Worm (Caenorhabditis elegans) whole organism, L4 larva: Measurements from ENCODE around the gene AC3.5.
A peak's percentile ranks its signal among the peaks of the same experiment; 100 is the strongest.

Source experiments
- F10B5.3 ChIP-seq: sonication (generic microtip); optimal IDR thresholded peaks from 2 replicates; lab custom pipeline; 2016; ENCODE audit warnings: mild to moderate bottlenecking, missing genetic modification characterization, missing compliant biosample characterization
- T20F7.1 ChIP-seq: fragments of 200-800 bp; sonication (Bioruptor generic); optimal IDR thresholded peaks from 2 replicates; lab custom pipeline; 2018; ENCODE audit warnings: mild to moderate bottlenecking, missing genetic modification characterization, missing compliant biosample characterization
- Y48G9A.11 ChIP-seq: fragments of 200-800 bp; sonication (Bioruptor generic); IDR thresholded peaks from 2 replicates; pipeline ENCODE4 v1.3.6; 2022; ENCODE audit warnings: missing genetic modification reagents, missing genetic modification characterization, missing compliant biosample characterization
- Y5F2A.4 ChIP-seq: fragments of 200-800 bp; sonication (Bioruptor generic); optimal IDR thresholded peaks from 2 replicates; lab custom pipeline; 2018; ENCODE audit warnings: mild to moderate bottlenecking, missing genetic modification characterization, missing compliant biosample characterization
- ZK546.5 ChIP-seq, 2 experiments: sonication (generic microtip); optimal IDR thresholded peaks; 2 replicates each; lab custom pipeline; 2017; ENCODE audit warnings: missing biosample characterization in 2 of 2, missing genetic modification characterization in 2 of 2
- aha-1 ChIP-seq: fragments of 150-350 bp; peaks from one replicate; lab custom pipeline; 2014; ENCODE audit warnings: missing biosample characterization, missing genetic modification characterization
- aly-2 ChIP-seq: sonication (generic microtip); optimal IDR thresholded peaks from 2 replicates; lab custom pipeline; 2018; ENCODE audit warnings: missing biosample characterization, missing genetic modification characterization
- attf-4 ChIP-seq: sonication (generic microtip); optimal IDR thresholded peaks from 3 replicates; lab custom pipeline; 2017; ENCODE audit warnings: missing biosample characterization, missing genetic modification characterization
- ceh-44 ChIP-seq: fragments of 200-800 bp; sonication (Bioruptor generic); IDR thresholded peaks from 2 replicates; pipeline ENCODE4 v1.3.6; 2022; ENCODE audit warnings: missing genetic modification reagents, missing genetic modification characterization, missing compliant biosample characterization
- cey-2 ChIP-seq: sonication (generic microtip); optimal IDR thresholded peaks from 3 replicates; lab custom pipeline; 2017; ENCODE audit warnings: missing genetic modification characterization, mild to moderate bottlenecking, missing compliant biosample characterization, antibody characterized with exemption, borderline replicate concordance; ENCODE audit not compliant: insufficient read depth
- daf-16 ChIP-seq, 3 experiments: sonication (generic microtip); optimal IDR thresholded peaks; 2 replicates each; lab custom pipeline; 2016 to 2017; ENCODE audit warnings: missing genetic modification characterization in 3 of 3, missing genetic modification reagents in 3 of 3, mild to moderate bottlenecking in 2 of 3, missing compliant biosample characterization in 2 of 3, missing biosample characterization in 1 of 3, moderate library complexity in 1 of 3
- daf-8 ChIP-seq: fragments of 200-800 bp; sonication (Bioruptor generic); IDR thresholded peaks from 2 replicates; pipeline ENCODE4 v1.3.6; 2022; ENCODE audit warnings: missing genetic modification characterization, missing compliant biosample characterization
- dmd-6 ChIP-seq: fragments of 200-800 bp; sonication (Bioruptor generic); IDR thresholded peaks from 2 replicates; pipeline ENCODE4 v1.3.6; 2022; ENCODE audit warnings: missing genetic modification reagents, missing genetic modification characterization, missing compliant biosample characterization
- dve-1 ChIP-seq: sonication (generic microtip); optimal IDR thresholded peaks from 2 replicates; lab custom pipeline; 2017; ENCODE audit warnings: antibody characterized with exemption, mild to moderate bottlenecking, missing genetic modification characterization, missing compliant biosample characterization; ENCODE audit not compliant: insufficient read depth
- fos-1 ChIP-seq: fragments of 150-350 bp; optimal IDR thresholded peaks from 2 replicates; lab custom pipeline; 2014; ENCODE audit warnings: missing biosample characterization, missing genetic modification characterization
- hif-1 ChIP-seq, 2 experiments: sonication (generic microtip); optimal IDR thresholded peaks; 2 replicates each; lab custom pipeline; 2016 to 2017; ENCODE audit warnings: missing compliant biosample characterization in 2 of 2, missing genetic modification characterization in 2 of 2, missing genetic modification reagents in 2 of 2, missing genotype in 2 of 2, mild to moderate bottlenecking in 1 of 2
- hlh-11 ChIP-seq: fragments of 200-800 bp; sonication (Bioruptor generic); optimal IDR thresholded peaks from 2 replicates; lab custom pipeline; 2018; ENCODE audit warnings: mild to moderate bottlenecking, missing genetic modification characterization, missing compliant biosample characterization
- hlh-30 ChIP-seq: sonication (generic microtip); optimal IDR thresholded peaks from 2 replicates; lab custom pipeline; 2017; ENCODE audit warnings: antibody characterized with exemption, mild to moderate bottlenecking, missing genetic modification characterization, missing compliant biosample characterization; ENCODE audit not compliant: insufficient read depth
- madf-5 ChIP-seq, 2 experiments: fragments of 200-800 bp; sonication (Bioruptor generic); IDR thresholded peaks; 2 replicates each; pipeline ENCODE4 v1.3.6; 2022; ENCODE audit warnings: missing compliant biosample characterization in 2 of 2, missing genetic modification characterization in 2 of 2
- mdl-1 ChIP-seq, 2 experiments: fragments of 150-350 bp in 1 of 2; sonication (generic microtip) in 1 of 2; optimal IDR thresholded peaks; 2 replicates each; lab custom pipeline; 2014 to 2017; ENCODE audit warnings: missing biosample characterization in 2 of 2, missing genetic modification characterization in 2 of 2
- mdt-29 ChIP-seq: fragments of 200-800 bp; sonication (Bioruptor generic); IDR thresholded peaks from 2 replicates; pipeline ENCODE4 v1.3.6; 2022; ENCODE audit warnings: missing genetic modification reagents, missing genetic modification characterization, missing compliant biosample characterization
- mep-1 ChIP-seq: fragments of 150-350 bp; sonication (generic microtip); optimal IDR thresholded peaks from 3 replicates; lab custom pipeline; 2014; ENCODE audit warnings: missing biosample characterization, missing genetic modification characterization
- mxl-3 ChIP-seq: fragments of 200-800 bp; sonication (Bioruptor generic); optimal IDR thresholded peaks from 2 replicates; lab custom pipeline; 2018; ENCODE audit warnings: mild to moderate bottlenecking, missing genetic modification characterization, missing compliant biosample characterization
- nhr-10 ChIP-seq: fragments of 150-350 bp; optimal IDR thresholded peaks from 2 replicates; lab custom pipeline; 2014; ENCODE audit warnings: missing biosample characterization, missing genetic modification characterization
- nhr-28 ChIP-seq: fragments of 150-350 bp; optimal IDR thresholded peaks from 2 replicates; lab custom pipeline; 2014; ENCODE audit warnings: missing biosample characterization, missing genetic modification characterization
- nhr-48 ChIP-seq: sonication (generic microtip); optimal IDR thresholded peaks from 2 replicates; lab custom pipeline; 2016; ENCODE audit warnings: mild to moderate bottlenecking, missing genetic modification characterization, missing compliant biosample characterization
- nhr-6 ChIP-seq: fragments of 150-350 bp; optimal IDR thresholded peaks from 2 replicates; lab custom pipeline; 2014; ENCODE audit warnings: missing biosample characterization, missing genetic modification characterization
- nhr-77 ChIP-seq: fragments of 150-350 bp; optimal IDR thresholded peaks from 2 replicates; lab custom pipeline; 2014; ENCODE audit warnings: missing biosample characterization, missing genetic modification characterization
- php-3 ChIP-seq: fragments of 200-800 bp; sonication (Bioruptor generic); IDR thresholded peaks from 2 replicates; pipeline ENCODE4 v1.3.6; 2022; ENCODE audit warnings: missing genetic modification reagents, missing genetic modification characterization, missing compliant biosample characterization
- pqm-1 ChIP-seq: sonication (generic microtip); optimal IDR thresholded peaks from 2 replicates; lab custom pipeline; 2017; ENCODE audit warnings: missing biosample characterization, missing genetic modification characterization
- snpc-4 ChIP-seq: fragments of 150-350 bp; optimal IDR thresholded peaks from 2 replicates; lab custom pipeline; 2014; ENCODE audit warnings: missing biosample characterization, missing genetic modification characterization
- tra-1 ChIP-seq: fragments of 200-800 bp; sonication (Bioruptor generic); IDR thresholded peaks from 2 replicates; pipeline ENCODE4 v1.3.6; 2022; ENCODE audit warnings: missing genetic modification reagents, missing genetic modification characterization, missing compliant biosample characterization
- unc-130 ChIP-seq: sonication (generic microtip); optimal IDR thresholded peaks from 2 replicates; lab custom pipeline; 2016; ENCODE audit warnings: missing genetic modification reagents, missing genetic modification characterization, missing compliant biosample characterization
- unc-62 ChIP-seq, 3 experiments: fragments of 150-350 bp in 1 of 3; sonication (generic microtip); optimal IDR thresholded peaks in 2 of 3; peaks in 1 of 3; 1 replicate in 1 of 3; 2 replicates in 2 of 3; lab custom pipeline; 2014 to 2017; ENCODE audit warnings: missing biosample characterization in 3 of 3, missing genetic modification characterization in 3 of 3, missing genetic modification reagents in 3 of 3, missing genotype in 1 of 3
- zfp-3 ChIP-seq: fragments of 200-800 bp; sonication (Bioruptor generic); conservative IDR thresholded peaks from 2 replicates; pipeline ENCODE4 v1.3.6; 2022; ENCODE audit warnings: missing genetic modification reagents, missing genetic modification characterization, missing compliant biosample characterization

AC3.5 gene

DNA sequence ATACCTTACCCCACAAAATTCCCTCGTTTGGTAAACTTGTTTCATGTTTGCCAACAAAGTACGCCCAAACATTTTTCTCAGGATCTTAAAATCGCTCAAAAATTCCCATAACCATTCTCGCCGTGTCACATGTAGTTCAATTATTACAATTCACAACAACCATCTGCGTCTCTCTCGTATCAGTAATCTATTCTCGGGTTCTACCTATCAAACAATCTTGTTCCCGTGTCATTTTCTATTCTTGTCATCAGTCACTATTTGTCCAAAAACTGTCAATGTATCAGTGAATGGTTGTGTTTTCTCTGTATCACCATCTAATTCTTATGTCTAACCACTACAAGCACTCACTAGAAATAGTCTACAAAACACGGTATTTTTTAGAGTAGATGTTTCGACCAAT lies 17.1 kb upstream of the AC3.5 start:
- TF ChIP-seq php-3, result 0 out of 2 replicates have a peak, but pooled peaks have one; percentile 33
- TF ChIP-seq hif-1 (tag; optimal IDR thresholded peaks at IDR 0.05; lab: Kevin White, UChicago), result peak in 1 of 2 experiments; percentile 45
- TF ChIP-seq nhr-77 (tag; lab: Kevin White, UChicago), result peak; percentile 65
- peak; percentile 86 for TF ChIP-seq hlh-11 (tag; lab: Kevin White, UChicago)
- peak; percentile 100 for TF ChIP-seq nhr-28 (tag; lab: Kevin White, UChicago)
- peak; percentile 74; the same call in 1 of the 2 replicates for TF ChIP-seq tra-1 (GFP tag; lab: Robert Waterston, UW)
- TF ChIP-seq pqm-1 (tag; lab: Kevin White, UChicago), result peak; percentile 38
- TF ChIP-seq F10B5.3 (tag; lab: Kevin White, UChicago), result no peak
- peak in 1 of 2 experiments; percentile 42 for TF ChIP-seq unc-62 (GFP tag; optimal IDR thresholded peaks at IDR 0.05 in 1 of 2; lab: Kevin White, UChicago)
- TF ChIP-seq unc-62 (tag; optimal IDR thresholded peaks at IDR 0.05; lab: Kevin White, UChicago), result no peak
- TF ChIP-seq T20F7.1, result peak; percentile 56
- TF ChIP-seq nhr-48, result peak; percentile 67
- no peak for TF ChIP-seq mdt-29
- no peak for TF ChIP-seq Y5F2A.4 (GFP tag; lab: Kevin White, UChicago)
- TF ChIP-seq aly-2, result no peak
- TF ChIP-seq daf-8, result no peak
- TF ChIP-seq cey-2 (tag; lab: Kevin White, UChicago), result peak; percentile 59
- TF ChIP-seq dmd-6 (GFP tag; lab: Robert Waterston, UW), result peak; percentile 95
- 0 out of 2 replicates have a peak, but pooled peaks have one; percentile 29 for TF ChIP-seq zfp-3 (GFP tag; lab: Robert Waterston, UW)
- peak; percentile 89 for TF ChIP-seq dve-1 (tag; lab: Kevin White, UChicago)
- TF ChIP-seq nhr-6, result peak; percentile 5
- TF ChIP-seq nhr-10, result peak; percentile 18
- TF ChIP-seq unc-130 (GFP tag; lab: Kevin White, UChicago), result no peak
- TF ChIP-seq mep-1 (tag; lab: Kevin White, UChicago), result peak; percentile 33
- TF ChIP-seq madf-5 (GFP tag; IDR thresholded peaks at IDR 0.05; lab: Robert Waterston, UW), result no peak
- no peak for TF ChIP-seq ZK546.5 (tag; optimal IDR thresholded peaks at IDR 0.05; lab: Kevin White, UChicago)
- peak; percentile 72 for TF ChIP-seq mxl-3 (GFP tag; lab: Kevin White, UChicago)
- TF ChIP-seq Y48G9A.11, result no peak
- peak; percentile 82 for TF ChIP-seq hlh-30 (tag; lab: Kevin White, UChicago)
- peak; percentile 1 for TF ChIP-seq aha-1 (tag; lab: Kevin White, UChicago)
- no peak for TF ChIP-seq daf-16 (GFP tag; optimal IDR thresholded peaks at IDR 0.05; lab: Kevin White, UChicago)
- TF ChIP-seq daf-16 (tag; optimal IDR thresholded peaks at IDR 0.05; lab: Kevin White, UChicago), result peak; percentile 83
- no peak for TF ChIP-seq snpc-4 (tag; lab: Kevin White, UChicago)
- TF ChIP-seq mdl-1 (tag; optimal IDR thresholded peaks at IDR 0.05; lab: Kevin White, UChicago), result peak in 1 of 2 experiments; percentile 66
- TF ChIP-seq attf-4, result no peak

DNA sequence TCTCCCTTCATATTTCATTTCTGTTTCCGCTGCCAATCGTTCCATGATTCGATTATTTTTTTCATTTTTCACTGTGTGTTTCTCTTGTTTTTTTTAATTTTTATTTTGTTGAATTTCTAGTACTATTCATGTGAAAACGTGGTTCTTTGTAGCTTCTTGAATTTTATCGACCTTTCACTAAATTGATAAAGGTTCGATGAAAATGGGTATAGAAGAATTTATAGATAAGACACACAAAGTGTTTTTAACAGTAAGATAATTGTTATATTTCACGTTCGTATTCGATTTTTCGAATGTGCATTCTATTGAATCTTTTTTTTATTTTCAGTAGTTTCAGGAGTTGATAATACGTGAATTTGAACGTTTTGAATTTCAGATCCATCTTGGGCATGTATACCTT lies 16.4 kb upstream of the AC3.5 start, which contains the start of gene ugt-49:
Gene ugt-49 (plus strand): TSS at position 371 of the 400 bp plus-strand sequence.
- TF ChIP-seq nhr-28 (tag; lab: Kevin White, UChicago), result peak; percentile 79
- TF ChIP-seq pqm-1 (tag; lab: Kevin White, UChicago), result peak; percentile 34
- no peak for TF ChIP-seq ceh-44
- TF ChIP-seq daf-16 (GFP tag; optimal IDR thresholded peaks at IDR 0.05; lab: Kevin White, UChicago), result no peak
- TF ChIP-seq daf-16 (tag; optimal IDR thresholded peaks at IDR 0.05; lab: Kevin White, UChicago), result peak; percentile 43
- TF ChIP-seq dve-1 (tag; lab: Kevin White, UChicago), result peak; percentile 5

DNA sequence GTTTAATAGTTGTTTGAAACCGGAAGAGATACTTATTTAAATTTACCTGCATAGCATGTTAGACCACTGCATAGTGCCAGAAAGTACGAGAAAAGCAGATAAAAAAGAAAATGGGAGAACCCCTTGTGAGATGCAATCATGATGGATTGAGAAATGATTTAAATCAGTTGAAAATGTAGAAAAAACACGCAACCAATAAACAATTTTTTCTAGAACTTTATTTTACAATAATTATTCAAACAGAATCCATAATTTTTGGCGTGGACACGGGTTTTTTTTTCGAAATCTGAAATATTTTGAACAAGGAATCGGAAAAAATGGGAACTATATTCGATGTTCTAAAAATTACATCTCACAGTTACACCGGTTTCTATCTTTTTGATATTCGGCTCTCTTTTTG lies 9.0 kb upstream of the AC3.5 start, which contains the start of gene AC3.12:
Gene AC3.12 (minus strand): TSS at position 101 of the 400 bp plus-strand sequence.
- TF ChIP-seq fos-1 (tag; lab: Kevin White, UChicago), result no peak
